Fruit fly (Drosophila melanogaster): ENCODE results near the gene Ca-beta.

DNA sequence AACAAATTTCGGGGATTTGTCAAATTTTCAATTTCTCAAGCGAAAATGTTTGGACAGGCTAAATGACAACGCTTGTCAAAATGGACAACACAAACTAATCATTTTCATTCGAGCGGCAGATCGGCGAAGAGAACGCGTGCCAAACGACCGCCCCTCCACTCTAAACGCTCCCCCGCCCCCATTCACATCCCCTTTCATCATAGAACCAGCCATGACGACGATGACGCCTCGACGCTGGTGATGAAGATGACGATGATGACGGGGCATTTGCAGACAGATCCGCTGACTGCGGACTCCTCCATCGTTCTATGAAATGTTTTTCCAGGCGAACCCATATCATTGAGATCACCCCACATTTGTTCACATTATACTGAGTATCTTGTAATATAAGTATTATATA, 13.2 kb downstream of the Ca-beta start:
- TF ChIP-seq toe (GFP tag; optimal IDR thresholded peaks at IDR 0.05) (no peak), Clk (GFP tag; optimal IDR thresholded peaks at IDR 0.05) (no peak), CG33017 (tag; optimal IDR thresholded peaks at IDR 0.05) (no peak)

Data from whole organism, adult.